Worm (Caenorhabditis elegans) whole organism, early embryonic: ENCODE data around the gene ilcr-2.

Experiments used
- B0310.2 ChIP-seq: sonication (generic microtip); optimal IDR thresholded peaks from 2 replicates; lab custom pipeline; 2016; ENCODE audit warnings: mild to moderate bottlenecking, missing genetic modification characterization, missing compliant biosample characterization
- F13C5.2 ChIP-seq: sonication (generic microtip); optimal IDR thresholded peaks from 2 replicates; lab custom pipeline; 2017; ENCODE audit warnings: mild to moderate bottlenecking, missing genetic modification characterization, inconsistent platforms, missing compliant biosample characterization
- aly-1 ChIP-seq: sonication (generic microtip); optimal IDR thresholded peaks from 2 replicates; lab custom pipeline; 2016; ENCODE audit warnings: missing genetic modification characterization, missing compliant biosample characterization
- ama-1 ChIP-seq: fragments of 150-350 bp; optimal IDR thresholded peaks from 2 replicates; lab custom pipeline; 2014
- ceh-13 ChIP-seq: fragments of 200-800 bp; sonication (Bioruptor generic); optimal IDR thresholded peaks from 2 replicates; lab custom pipeline; 2018; ENCODE audit warnings: mild to moderate bottlenecking, missing genetic modification characterization, missing compliant biosample characterization
- ceh-36 ChIP-seq: sonication (generic microtip); optimal IDR thresholded peaks from 2 replicates; lab custom pipeline; 2016; ENCODE audit warnings: missing genetic modification characterization, inconsistent platforms, missing compliant biosample characterization
- ets-7 ChIP-seq: sonication (generic microtip); optimal IDR thresholded peaks from 2 replicates; lab custom pipeline; 2016; ENCODE audit warnings: missing genotype, missing genetic modification characterization, missing compliant biosample characterization
- flt-1 ChIP-seq: fragments of 200-800 bp; sonication (Bioruptor generic); IDR thresholded peaks from 2 replicates; pipeline ENCODE4 v1.3.6; 2022; ENCODE audit warnings: missing genetic modification characterization, missing compliant biosample characterization
- hmbx-1 ChIP-seq: sonication (generic microtip); optimal IDR thresholded peaks from 2 replicates; lab custom pipeline; 2016; ENCODE audit warnings: mild to moderate bottlenecking, missing genetic modification characterization, missing compliant biosample characterization
- hmg-4 ChIP-seq: fragments of 200-800 bp; sonication (Bioruptor generic); optimal IDR thresholded peaks from 2 replicates; lab custom pipeline; 2018; ENCODE audit warnings: mild to moderate bottlenecking, missing genetic modification characterization, missing compliant biosample characterization
- hnd-1 ChIP-seq: sonication (generic microtip); optimal IDR thresholded peaks from 2 replicates; lab custom pipeline; 2016; ENCODE audit warnings: missing genetic modification characterization, missing compliant biosample characterization
- pes-1 ChIP-seq: fragments of 200-800 bp; sonication (Bioruptor generic); IDR thresholded peaks from 2 replicates; pipeline ENCODE4 v1.3.6; 2022; ENCODE audit warnings: missing genetic modification reagents, missing genetic modification characterization, missing compliant biosample characterization
- scrt-1 ChIP-seq: fragments of 200-800 bp; sonication (Bioruptor generic); IDR thresholded peaks from 2 replicates; pipeline ENCODE4 v1.3.6; 2022; ENCODE audit warnings: missing genetic modification characterization, missing compliant biosample characterization
- sea-1 ChIP-seq: fragments of 200-800 bp; sonication (Bioruptor generic); conservative IDR thresholded peaks from 2 replicates; pipeline ENCODE4 v1.3.6; 2022; ENCODE audit warnings: missing genetic modification characterization, missing compliant biosample characterization
- tbx-11 ChIP-seq: fragments of 200-800 bp; sonication (Bioruptor generic); IDR thresholded peaks from 2 replicates; pipeline ENCODE4 v1.3.6; 2022; ENCODE audit warnings: missing genetic modification characterization, missing compliant biosample characterization
- tbx-37 ChIP-seq: fragments of 200-800 bp; sonication (Bioruptor generic); conservative IDR thresholded peaks from 2 replicates; pipeline ENCODE4 v1.3.6; 2022; ENCODE audit warnings: missing genetic modification reagents, missing genetic modification characterization, missing compliant biosample characterization
- tra-4 ChIP-seq: sonication (generic microtip); optimal IDR thresholded peaks from 2 replicates; lab custom pipeline; 2017; ENCODE audit warnings: missing genetic modification characterization, missing compliant biosample characterization

The ilcr-2 gene

DNA sequence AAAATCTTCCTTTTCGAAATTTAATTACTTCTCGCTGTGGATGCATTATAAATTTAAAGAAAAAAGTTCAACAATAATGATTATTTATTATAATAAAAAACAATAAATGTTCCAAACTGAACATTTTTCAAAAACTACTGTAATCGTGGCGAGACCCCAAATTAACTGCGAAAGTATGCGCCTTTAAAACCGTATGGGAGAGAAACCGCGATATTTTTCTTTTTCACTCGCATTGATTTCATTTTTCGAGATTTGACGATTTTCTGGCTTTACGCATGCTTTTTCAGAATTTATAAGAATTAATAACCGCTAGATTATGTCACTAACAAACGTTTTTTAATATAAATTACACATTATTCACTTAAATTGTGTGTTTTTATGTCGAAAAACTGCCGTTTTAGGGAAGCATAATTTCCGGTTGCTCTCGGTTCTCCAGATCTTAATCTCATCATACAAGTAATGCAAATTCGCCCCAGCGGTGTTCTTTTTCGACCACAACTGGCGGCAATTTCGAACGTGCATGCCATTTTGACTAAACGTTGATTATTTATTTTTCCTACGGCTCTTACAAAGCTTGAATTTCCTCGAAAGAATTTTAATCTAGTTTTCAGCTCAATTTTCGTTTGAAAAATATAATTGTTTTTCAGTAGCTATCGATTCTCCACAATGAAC is 26.1 kb downstream of the ilcr-2 start, which contains the start of gene F12A10.8:
Gene F12A10.8, minus strand, starts transcription at position 79 of the 672 bp plus-strand sequence.
- TF ChIP-seq flt-1 (GFP tag; lab: Robert Waterston, UW) (no peak), hmg-4 (GFP tag; lab: Kevin White, UChicago) (no peak), scrt-1 (no peak), aly-1 (tag; lab: Kevin White, UChicago) (no peak), tra-4 (no peak), sea-1 (no peak), hmbx-1 (tag; lab: Kevin White, UChicago) (no peak), ceh-36 (tag; lab: Kevin White, UChicago) (no peak), pes-1 (GFP tag; lab: Robert Waterston, UW) (no peak), F13C5.2 (tag; lab: Kevin White, UChicago) (no peak), tbx-11 (GFP tag; lab: Robert Waterston, UW) (no peak), hnd-1 (tag; lab: Kevin White, UChicago) (no peak), B0310.2 (tag; lab: Kevin White, UChicago) (no peak), ama-1 (no peak), tbx-37 (GFP tag; lab: Robert Waterston, UW) (no peak), ceh-13 (GFP tag; lab: Kevin White, UChicago) (no peak), ets-7 (tag; lab: Kevin White, UChicago) (no peak)

ce11 chrII:5503760-5504159 is 28.7 kb downstream of the ilcr-2 start, which contains the start of gene cyp-44A1:
Gene cyp-44A1 (plus strand): TSS chrII:5504044.
- TF ChIP-seq hmg-4 (GFP tag; lab: Kevin White, UChicago), result no peak
- no peak for TF ChIP-seq ceh-13 (GFP tag; lab: Kevin White, UChicago)
- no peak for TF ChIP-seq ama-1
- no peak for TF ChIP-seq ceh-36 (tag; lab: Kevin White, UChicago)
- no peak for TF ChIP-seq ets-7 (tag; lab: Kevin White, UChicago)
- no peak for TF ChIP-seq tbx-37 (GFP tag; lab: Robert Waterston, UW)
- TF ChIP-seq tra-4, result no peak
- TF ChIP-seq F13C5.2 (tag; lab: Kevin White, UChicago), result no peak
- TF ChIP-seq hnd-1 (tag; lab: Kevin White, UChicago), result no peak
- TF ChIP-seq aly-1 (tag; lab: Kevin White, UChicago), result no peak

DNA sequence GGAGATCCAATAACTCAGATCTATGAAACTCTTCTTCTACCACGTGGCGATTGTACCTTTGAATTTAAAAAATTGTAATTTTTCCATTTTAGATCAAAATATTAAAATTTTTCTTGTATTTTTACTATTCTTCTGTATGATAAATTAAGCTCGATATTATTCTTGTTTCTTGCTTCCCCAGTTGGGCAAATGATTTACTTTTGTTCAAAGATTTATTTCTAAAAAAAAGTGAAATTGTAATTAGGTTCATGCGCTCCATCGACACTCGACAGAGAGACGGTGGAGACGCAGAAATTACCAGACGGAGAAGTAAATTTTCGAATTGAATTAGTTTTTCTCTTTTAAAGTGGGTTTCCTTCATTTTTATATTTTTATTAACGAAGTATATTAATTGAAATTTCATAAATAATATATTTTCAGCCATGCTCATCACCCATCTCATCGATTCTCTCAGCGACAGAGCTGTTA is 30.8 kb downstream of the ilcr-2 start, which contains the start of gene npp-24:
Gene npp-24, plus strand, starts transcription at position 51 of the 468 bp plus-strand sequence.
- TF ChIP-seq hnd-1 (tag; lab: Kevin White, UChicago) (no peak), flt-1 (GFP tag; lab: Robert Waterston, UW) (no peak), hmbx-1 (tag; lab: Kevin White, UChicago) (no peak), F13C5.2 (tag; lab: Kevin White, UChicago) (no peak), ceh-36 (tag; lab: Kevin White, UChicago) (no peak), ceh-13 (GFP tag; lab: Kevin White, UChicago) (no peak), tra-4 (no peak), scrt-1 (no peak), ama-1 (no peak)

- TF ChIP-seq ets-7 (tag; lab: Kevin White, UChicago) (no peak), scrt-1 (no peak), sea-1 (no peak), B0310.2 (tag; lab: Kevin White, UChicago) (no peak), aly-1 (tag; lab: Kevin White, UChicago) (no peak), hmg-4 (GFP tag; lab: Kevin White, UChicago) (no peak), pes-1 (GFP tag; lab: Robert Waterston, UW) (no peak)
Observed at ce11 chrII:5511417-5512353, 36.6 kb downstream of the ilcr-2 start.

ce11 chrII:5512473-5513097 is 37.5 kb downstream of the ilcr-2 start:
- TF ChIP-seq ama-1 (no peak), hmbx-1 (tag; lab: Kevin White, UChicago) (no peak), hnd-1 (tag; lab: Kevin White, UChicago) (no peak), F13C5.2 (tag; lab: Kevin White, UChicago) (no peak), ceh-36 (tag; lab: Kevin White, UChicago) (no peak), hmg-4 (GFP tag; lab: Kevin White, UChicago) (no peak), pes-1 (GFP tag; lab: Robert Waterston, UW) (no peak), ets-7 (tag; lab: Kevin White, UChicago) (no peak), tbx-37 (GFP tag; lab: Robert Waterston, UW) (no peak), tbx-11 (GFP tag; lab: Robert Waterston, UW) (no peak)

DNA sequence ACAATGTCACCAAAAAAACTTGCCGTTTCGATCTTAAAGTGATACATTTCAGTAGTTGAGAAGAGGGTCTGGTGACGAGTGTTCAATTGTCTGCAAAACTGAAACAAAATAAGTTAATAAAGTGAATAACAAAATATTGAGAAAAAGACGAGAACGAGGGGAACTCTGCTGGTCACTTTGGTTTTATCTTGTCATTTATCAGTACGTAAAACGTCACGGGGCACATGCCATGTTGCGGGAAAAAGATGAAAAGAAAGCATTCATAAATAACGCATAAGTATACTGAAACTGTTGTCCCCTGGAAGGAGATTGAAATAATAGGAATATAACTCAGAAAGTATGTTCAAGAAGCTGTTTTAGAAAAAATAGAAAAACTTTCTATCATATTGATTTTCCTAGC is 39.8 kb downstream of the ilcr-2 start, which contains the start of gene sahd-1:
Gene sahd-1, minus strand, starts transcription at position 100 of the 400 bp plus-strand sequence.
- TF ChIP-seq B0310.2 (tag; lab: Kevin White, UChicago) (no peak), ama-1 (no peak), F13C5.2 (tag; lab: Kevin White, UChicago) (no peak)
